Fruit fly (Drosophila melanogaster): ENCODE data around the gene Past1.
A peak's percentile ranks its signal among the peaks of the same experiment; 100 is the strongest.

Gene Past1

dm6 chr3R:12717588-12718535 is 20.7 kb downstream of the Past1 start:
- TF ChIP-seq CG12768 (GFP tag; optimal IDR thresholded peaks at IDR 0.05) (peak; percentile 7), tj (GFP tag; optimal IDR thresholded peaks at IDR 0.05) (no peak), CG1620 (GFP tag; optimal IDR thresholded peaks at IDR 0.05) (no peak), CG7101 (tag; optimal IDR thresholded peaks at IDR 0.05) (peak; percentile 14), CG14711 (tag; optimal IDR thresholded peaks at IDR 0.05) (peak; percentile 43), cnc (optimal IDR thresholded peaks at IDR 0.05) (no peak), Crg-1 (GFP tag; optimal IDR thresholded peaks at IDR 0.05) (no peak), Mnt (GFP tag; optimal IDR thresholded peaks at IDR 0.05) (no peak), cic (GFP tag; optimal IDR thresholded peaks at IDR 0.05) (peak; percentile 88), kay (GFP tag; ENCODE audit: borderline replicate concordance) (peak; percentile 92), bab1 (GFP tag; optimal IDR thresholded peaks at IDR 0.05) (no peak), CG5204 (GFP tag; optimal IDR thresholded peaks at IDR 0.05) (no peak), ovo (GFP tag; optimal IDR thresholded peaks at IDR 0.05) (no peak), Hr96 (GFP tag; optimal IDR thresholded peaks at IDR 0.05) (no peak), CG7045 (GFP tag; optimal IDR thresholded peaks at IDR 0.05) (peak; percentile 52), pad (GFP tag; optimal IDR thresholded peaks at IDR 0.05) (no peak), toe (GFP tag; optimal IDR thresholded peaks at IDR 0.05) (peak; percentile 51), CG11617 (GFP tag; optimal IDR thresholded peaks at IDR 0.05) (peak; percentile 33), CG33017 (tag; optimal IDR thresholded peaks at IDR 0.05) (peak; percentile 62)

dm6 chr3R:12718536-12719033 is 21.5 kb downstream of the Past1 start:
- TF ChIP-seq CG7045 (GFP tag; optimal IDR thresholded peaks at IDR 0.05): no peak

- TF ChIP-seq pad (GFP tag; optimal IDR thresholded peaks at IDR 0.05) (peak; percentile 5), CG7045 (GFP tag; optimal IDR thresholded peaks at IDR 0.05) (peak; percentile 4), CG5204 (GFP tag; optimal IDR thresholded peaks at IDR 0.05) (no peak), tj (GFP tag; optimal IDR thresholded peaks at IDR 0.05) (peak; percentile 54), bab1 (GFP tag; optimal IDR thresholded peaks at IDR 0.05) (peak; percentile 48), Crg-1 (GFP tag; optimal IDR thresholded peaks at IDR 0.05) (peak; percentile 65), CG7101 (tag; optimal IDR thresholded peaks at IDR 0.05) (peak; percentile 53), CG1620 (GFP tag; optimal IDR thresholded peaks at IDR 0.05) (peak; percentile 11), toe (GFP tag; optimal IDR thresholded peaks at IDR 0.05) (peak; percentile 21), Mnt (GFP tag; optimal IDR thresholded peaks at IDR 0.05) (peak; percentile 57), CG12768 (GFP tag; optimal IDR thresholded peaks at IDR 0.05) (peak; percentile 63), CG14711 (tag; optimal IDR thresholded peaks at IDR 0.05) (peak; percentile 48), CG33017 (tag; optimal IDR thresholded peaks at IDR 0.05) (peak; percentile 71), ovo (GFP tag; optimal IDR thresholded peaks at IDR 0.05) (peak; percentile 43), cic (GFP tag; optimal IDR thresholded peaks at IDR 0.05) (peak; percentile 86), cnc (optimal IDR thresholded peaks at IDR 0.05) (no peak), kay (GFP tag; ENCODE audit: borderline replicate concordance) (peak; percentile 92), Clk (GFP tag; optimal IDR thresholded peaks at IDR 0.05) (no peak), CG11617 (GFP tag; optimal IDR thresholded peaks at IDR 0.05) (no peak), Hr96 (GFP tag; optimal IDR thresholded peaks at IDR 0.05) (peak; percentile 29)
Observed at dm6 chr3R:12719627-12720343, 22.7 kb downstream of the Past1 start.

dm6 chr3R:12720344-12721200 is 23.4 kb downstream of the Past1 start:
- TF ChIP-seq CG12768 (GFP tag; optimal IDR thresholded peaks at IDR 0.05): no peak
- peak; percentile 26 for TF ChIP-seq Mnt (GFP tag; optimal IDR thresholded peaks at IDR 0.05)
- TF ChIP-seq Hr96 (GFP tag; optimal IDR thresholded peaks at IDR 0.05): peak; percentile 14
- peak; percentile 23 for TF ChIP-seq CG5204 (GFP tag; optimal IDR thresholded peaks at IDR 0.05)
- TF ChIP-seq cic (GFP tag; optimal IDR thresholded peaks at IDR 0.05): peak; percentile 70
- TF ChIP-seq ovo (GFP tag; optimal IDR thresholded peaks at IDR 0.05): no peak
- peak; percentile 94 for TF ChIP-seq kay (GFP tag; ENCODE audit: borderline replicate concordance)

dm6 chr3R:12722392-12722914 is 25.3 kb downstream of the Past1 start, which contains the start of gene Men:
Men (minus strand) TSS chr3R:12722442.
- no peak for TF ChIP-seq ovo (GFP tag; optimal IDR thresholded peaks at IDR 0.05)
- TF ChIP-seq Crg-1 (GFP tag; optimal IDR thresholded peaks at IDR 0.05): no peak
- peak; percentile 59 for TF ChIP-seq CG7101 (tag; optimal IDR thresholded peaks at IDR 0.05)
- peak; percentile 31 for TF ChIP-seq tj (GFP tag; optimal IDR thresholded peaks at IDR 0.05)
- TF ChIP-seq CG14711 (tag; optimal IDR thresholded peaks at IDR 0.05): peak; percentile 19
- peak; percentile 31 for TF ChIP-seq CG7045 (GFP tag; optimal IDR thresholded peaks at IDR 0.05)
- peak; percentile 45 for TF ChIP-seq bab1 (GFP tag; optimal IDR thresholded peaks at IDR 0.05)
- TF ChIP-seq CG5204 (GFP tag; optimal IDR thresholded peaks at IDR 0.05): peak; percentile 22
